Fruit fly (Drosophila melanogaster) whole organism, wandering third instar larva: ENCODE results near the gene CG12016.

Experiments used
- Abd-B ChIP-seq: fragments of >200 bp; optimal IDR thresholded peaks from 2 replicates; lab custom pipeline; 2017; ENCODE audit warnings: missing biosample characterization, missing genetic modification characterization
- CG32264 ChIP-seq: fragments of 200-800 bp; sonication (Bioruptor generic); optimal IDR thresholded peaks from 2 replicates; lab custom pipeline; 2016; ENCODE audit warnings: missing biosample characterization, missing genetic modification characterization
- CG9705 ChIP-seq: fragments of 200-800 bp; sonication (Bioruptor generic); optimal IDR thresholded peaks from 2 replicates; lab custom pipeline; 2018; ENCODE audit warnings: missing biosample characterization, mild to moderate bottlenecking, missing genetic modification characterization
- CrebA ChIP-seq: fragments of 200-800 bp; sonication (Bioruptor generic); optimal IDR thresholded peaks from 2 replicates; lab custom pipeline; 2016; ENCODE audit warnings: missing biosample characterization, mild to moderate bottlenecking, missing genetic modification characterization, borderline replicate concordance
- Dfd ChIP-seq: fragments of >200 bp; optimal IDR thresholded peaks from 2 replicates; lab custom pipeline; 2017; ENCODE audit warnings: missing biosample characterization, missing genetic modification characterization
- Dif ChIP-seq: fragments of 200-275, 200-300 bp; sonication (Bioruptor generic); optimal IDR thresholded peaks from 2 replicates; lab custom pipeline; 2018; ENCODE audit warnings: missing biosample characterization, missing genetic modification characterization; ENCODE audit not compliant: partially characterized antibody
- GATAd ChIP-seq: sonication (Bioruptor generic); optimal IDR thresholded peaks from 2 replicates; lab custom pipeline; 2016; ENCODE audit warnings: missing biosample characterization, missing genetic modification characterization
- HLH106 ChIP-seq: fragments of 200-800 bp; optimal IDR thresholded peaks from 3 replicates; lab custom pipeline; 2019; ENCODE audit warnings: missing biosample characterization, mild to moderate bottlenecking, missing genetic modification characterization, moderate library complexity
- Hnf4 ChIP-seq: fragments of 200-800 bp; sonication (Bioruptor generic); optimal IDR thresholded peaks from 2 replicates; lab custom pipeline; 2016; ENCODE audit warnings: missing biosample characterization, mild to moderate bottlenecking, missing genetic modification characterization
- Hr78 ChIP-seq: fragments of >200 bp; optimal IDR thresholded peaks from 2 replicates; lab custom pipeline; 2017; ENCODE audit warnings: missing biosample characterization, missing genetic modification characterization
- Jra ChIP-seq: sonication (Bioruptor generic); optimal IDR thresholded peaks from 2 replicates; lab custom pipeline; 2016; ENCODE audit warnings: missing biosample characterization, missing genetic modification characterization
- Mio ChIP-seq: sonication (Bioruptor generic); optimal IDR thresholded peaks from 2 replicates; lab custom pipeline; 2016; ENCODE audit warnings: missing biosample characterization, missing genetic modification characterization
- Myc ChIP-seq: fragments of >200 bp; optimal IDR thresholded peaks from 2 replicates; lab custom pipeline; 2017
- N ChIP-seq: fragments of >200 bp; optimal IDR thresholded peaks from 2 replicates; lab custom pipeline; 2018; ENCODE audit warnings: missing biosample characterization, missing external identifiers, missing genetic modification characterization
- OdsH ChIP-seq: fragments of 200-800 bp; sonication (Bioruptor generic); optimal IDR thresholded peaks from 2 replicates; lab custom pipeline; 2016; ENCODE audit warnings: missing biosample characterization, mild to moderate bottlenecking, missing genetic modification characterization
- Rel ChIP-seq, 2 experiments: fragments of 200-800 bp; sonication (Bioruptor generic) in 1 of 2; optimal IDR thresholded peaks; 2 replicates in 1 of 2; 3 replicates in 1 of 2; lab custom pipeline; 2016 to 2019; ENCODE audit warnings: mild to moderate bottlenecking in 2 of 2, missing biosample characterization in 2 of 2, missing genetic modification characterization in 2 of 2, moderate library complexity in 1 of 2
- Sp1 ChIP-seq: fragments of 200-800 bp; sonication (Bioruptor generic); optimal IDR thresholded peaks from 3 replicates; lab custom pipeline; 2019; ENCODE audit warnings: missing biosample characterization, mild to moderate bottlenecking, missing genetic modification characterization, moderate library complexity
- Vsx2 ChIP-seq: fragments of 200-300, 225-300 bp; sonication (Bioruptor generic); optimal IDR thresholded peaks from 2 replicates; lab custom pipeline; 2018; ENCODE audit warnings: missing biosample characterization, missing genetic modification characterization; ENCODE audit not compliant: partially characterized antibody
- br ChIP-seq: fragments of 200-800 bp; sonication (Bioruptor generic); optimal IDR thresholded peaks from 2 replicates; lab custom pipeline; 2016; ENCODE audit warnings: missing biosample characterization, missing genetic modification characterization
- brk ChIP-seq: fragments of 200-800 bp; sonication (Bioruptor generic); optimal IDR thresholded peaks from 2 replicates; lab custom pipeline; 2016; ENCODE audit warnings: missing biosample characterization, mild to moderate bottlenecking, missing genetic modification characterization
- dl ChIP-seq, 2 experiments: fragments of 175-275, 200-275 bp in 1 of 2; fragments of 200-275 bp in 1 of 2; sonication (Bioruptor generic); optimal IDR thresholded peaks; lab custom pipeline; 2018; ENCODE audit warnings: mild to moderate bottlenecking in 2 of 2, missing biosample characterization in 2 of 2, missing genetic modification characterization in 2 of 2, moderate library complexity in 2 of 2; ENCODE audit not compliant: partially characterized antibody in 2 of 2, insufficient read depth in 1 of 2
- dmrt93B ChIP-seq: fragments of 200-800 bp; sonication (Bioruptor generic); optimal IDR thresholded peaks from 2 replicates; lab custom pipeline; 2018; ENCODE audit warnings: missing biosample characterization, mild to moderate bottlenecking, missing genetic modification characterization
- dsf ChIP-seq: sonication (Bioruptor generic); optimal IDR thresholded peaks from 2 replicates; lab custom pipeline; 2016; ENCODE audit warnings: missing biosample characterization, missing genetic modification characterization, borderline replicate concordance
- ey ChIP-seq: fragments of 200-800 bp; sonication (Bioruptor generic); optimal IDR thresholded peaks from 2 replicates; lab custom pipeline; 2016; ENCODE audit warnings: missing biosample characterization, missing genetic modification characterization
- foxo ChIP-seq, 2 experiments: fragments of 200-800 bp; sonication (Bioruptor generic); optimal IDR thresholded peaks; 2 replicates in 1 of 2; 3 replicates in 1 of 2; lab custom pipeline; 2016 to 2017; ENCODE audit warnings: missing biosample characterization in 2 of 2, missing genetic modification characterization in 2 of 2
- fru ChIP-seq: fragments of 200-800 bp; sonication (Bioruptor generic); optimal IDR thresholded peaks from 3 replicates; lab custom pipeline; 2016; ENCODE audit warnings: missing biosample characterization, mild to moderate bottlenecking, missing genetic modification characterization
- pan ChIP-seq: fragments of >200 bp; optimal IDR thresholded peaks from 2 replicates; lab custom pipeline; 2017
- psq ChIP-seq: fragments of 200-800 bp; sonication (Bioruptor generic); optimal IDR thresholded peaks from 3 replicates; lab custom pipeline; 2017; ENCODE audit warnings: missing biosample characterization, mild to moderate bottlenecking, missing genetic modification characterization, moderate library complexity
- rgr ChIP-seq: fragments of 200-800 bp; sonication (Bioruptor generic); optimal IDR thresholded peaks from 3 replicates; lab custom pipeline; 2016; ENCODE audit warnings: missing biosample characterization, mild to moderate bottlenecking, missing genetic modification characterization
- sage ChIP-seq: fragments of 200-800 bp; sonication (Bioruptor generic); optimal IDR thresholded peaks from 2 replicates; lab custom pipeline; 2016; ENCODE audit warnings: missing biosample characterization, mild to moderate bottlenecking, missing genetic modification characterization
- sv ChIP-seq: fragments of 200-800 bp; sonication (Bioruptor generic); optimal IDR thresholded peaks from 3 replicates; lab custom pipeline; 2016; ENCODE audit warnings: missing biosample characterization, missing genetic modification characterization
- tai ChIP-seq: sonication (Bioruptor generic); optimal IDR thresholded peaks from 2 replicates; lab custom pipeline; 2016; ENCODE audit warnings: missing biosample characterization, missing genetic modification characterization
- usp ChIP-seq: fragments of >200 bp; optimal IDR thresholded peaks from 2 replicates; lab custom pipeline; 2017; ENCODE audit warnings: missing biosample characterization, missing genetic modification characterization
- woc ChIP-seq: sonication (Bioruptor generic); optimal IDR thresholded peaks from 2 replicates; lab custom pipeline; 2016; ENCODE audit warnings: missing biosample characterization, mild to moderate bottlenecking, missing genetic modification characterization

The CG12016 gene

dm6 chr3L:3337345-3337928 is 18.1 kb downstream of the CG12016 start:
- TF ChIP-seq psq (GFP tag; lab: Kevin White, UChicago) (peak; percentile 99), tai (GFP tag; lab: Kevin White, UChicago) (no peak), Vsx2 (GFP tag; lab: Kevin White, UChicago) (peak; percentile 29)
- TF ChIP-seq, all 38 proteins: peak for 2

dm6 chr3L:3338028-3338855 is 18.9 kb downstream of the CG12016 start:
- no peak for TF ChIP-seq usp (GFP tag; lab: Kevin White, UChicago)
- TF ChIP-seq CG32264 (GFP tag; lab: Kevin White, UChicago): no peak
- TF ChIP-seq N (GFP tag; lab: Kevin White, UChicago): no peak
- TF ChIP-seq dl (GFP tag; optimal IDR thresholded peaks at IDR 0.05; lab: Kevin White, UChicago; ENCODE audit: insufficient read depth in 1 of 2, partially characterized antibody in 2 of 2): no peak
- no peak for TF ChIP-seq GATAd
- TF ChIP-seq HLH106: no peak
- no peak for TF ChIP-seq tai (GFP tag; lab: Kevin White, UChicago)
- no peak for TF ChIP-seq Dif (GFP tag; lab: Kevin White, UChicago)
- TF ChIP-seq Hnf4: no peak
- no peak for TF ChIP-seq pan
- no peak for TF ChIP-seq rgr
- TF ChIP-seq CrebA (GFP tag; lab: Kevin White, UChicago): no peak
- no peak for TF ChIP-seq dsf (GFP tag; lab: Kevin White, UChicago)
- TF ChIP-seq Myc (lab: Kevin White, UChicago): no peak
- no peak for TF ChIP-seq OdsH

DNA sequence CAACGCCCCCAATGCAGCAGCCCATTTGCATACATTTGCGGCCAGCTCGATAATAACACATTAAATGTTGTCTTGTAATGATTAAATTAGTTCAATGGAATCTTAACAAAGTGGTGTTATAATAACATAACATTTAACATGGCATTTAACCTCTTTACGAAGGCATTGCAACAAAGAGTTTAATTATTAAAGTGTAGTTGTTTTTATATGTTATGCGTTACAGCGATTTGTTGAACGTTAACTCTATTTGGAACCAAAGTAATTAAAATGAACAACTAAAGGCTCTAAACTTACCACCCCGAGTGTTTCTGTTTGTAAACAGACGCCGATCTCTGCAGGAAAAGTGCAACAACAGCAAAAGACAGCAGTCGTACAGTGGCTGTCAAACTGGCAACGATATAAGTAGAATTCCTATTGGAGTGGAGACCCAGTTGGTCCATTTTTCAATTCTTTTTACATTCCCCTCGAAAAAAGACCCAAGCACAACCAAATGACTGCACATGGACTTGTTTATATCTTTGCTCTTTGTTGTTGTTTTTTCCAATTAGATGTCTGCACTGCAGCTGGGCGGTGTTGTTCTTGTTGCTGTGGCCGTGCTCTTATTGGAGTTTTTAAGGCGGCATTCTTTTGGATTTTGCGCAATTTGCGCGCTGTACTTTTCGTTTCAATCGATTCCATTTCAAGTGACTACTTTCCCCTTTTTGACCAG is 19.7 kb downstream of the CG12016 start:
- TF ChIP-seq rgr: no peak
- no peak for TF ChIP-seq sv (GFP tag; lab: Kevin White, UChicago)
- TF ChIP-seq brk (GFP tag; lab: Kevin White, UChicago): no peak
- no peak for TF ChIP-seq fru (GFP tag; lab: Kevin White, UChicago)
- TF ChIP-seq OdsH: no peak
- no peak for TF ChIP-seq sage (GFP tag; lab: Kevin White, UChicago)
- TF ChIP-seq dmrt93B: no peak
- no peak for TF ChIP-seq HLH106
- no peak for TF ChIP-seq CG32264 (GFP tag; lab: Kevin White, UChicago)
- TF ChIP-seq dsf (GFP tag; lab: Kevin White, UChicago): no peak
- TF ChIP-seq Jra (GFP tag; lab: Kevin White, UChicago): no peak
- no peak for TF ChIP-seq Vsx2 (GFP tag; lab: Kevin White, UChicago)
- no peak for TF ChIP-seq Dfd (GFP tag; lab: Kevin White, UChicago)
- no peak for TF ChIP-seq CrebA (GFP tag; lab: Kevin White, UChicago)
- TF ChIP-seq Abd-B (GFP tag; lab: Kevin White, UChicago): no peak
- TF ChIP-seq Dif (GFP tag; lab: Kevin White, UChicago): no peak
- TF ChIP-seq Rel (GFP tag; optimal IDR thresholded peaks at IDR 0.05; lab: Kevin White, UChicago): no peak
- TF ChIP-seq Rel (tag; optimal IDR thresholded peaks at IDR 0.05; lab: Kevin White, UChicago): no peak
- no peak for TF ChIP-seq CG9705 (GFP tag; lab: Kevin White, UChicago)

dm6 chr3L:3339695-3340226 is 20.4 kb downstream of the CG12016 start:
- TF ChIP-seq sage (GFP tag; lab: Kevin White, UChicago) (no peak), tai (GFP tag; lab: Kevin White, UChicago) (no peak), pan (no peak), Hr78 (no peak), Mio (GFP tag; lab: Kevin White, UChicago) (no peak), br (GFP tag; lab: Kevin White, UChicago) (peak; percentile 6), Myc (lab: Kevin White, UChicago) (no peak), dsf (GFP tag; lab: Kevin White, UChicago) (no peak), OdsH (peak; percentile 14), dmrt93B (no peak), woc (GFP tag; lab: Kevin White, UChicago) (no peak), ey (GFP tag; lab: Kevin White, UChicago) (peak; percentile 58), CrebA (GFP tag; lab: Kevin White, UChicago) (no peak), Dfd (GFP tag; lab: Kevin White, UChicago) (no peak), Hnf4 (peak; percentile 10), HLH106 (peak; percentile 35), sv (GFP tag; lab: Kevin White, UChicago) (no peak), foxo (GFP tag; optimal IDR thresholded peaks at IDR 0.05; lab: Kevin White, UChicago) (peak in 1 of 2 experiments; percentile 18), N (GFP tag; lab: Kevin White, UChicago) (no peak), psq (GFP tag; lab: Kevin White, UChicago) (peak; percentile 13), fru (GFP tag; lab: Kevin White, UChicago) (peak; percentile 44), rgr (peak; percentile 58), Sp1 (GFP tag; lab: Kevin White, UChicago) (peak; percentile 26), Vsx2 (GFP tag; lab: Kevin White, UChicago) (no peak)
